Fruit fly (Drosophila melanogaster): ENCODE measurements around the gene Cyp9f3.
A peak's percentile ranks its signal among the peaks of the same experiment; 100 is the strongest.

Gene Cyp9f3

dm6 chr3R:12429120-12429610 lies 30.4 kb upstream of the Cyp9f3 start, which contains the start of the genes CG5641 and CG5245 (continued):
- TF ChIP-seq pzg (GFP tag; optimal IDR thresholded peaks at IDR 0.05) = peak; percentile 51

dm6 chr3R:12426310-12426653 lies 27.6 kb upstream of the Cyp9f3 start, which contains the start of gene NANS:
TSS of gene NANS (plus strand) at chr3R:12426578.
- TF ChIP-seq amos (GFP tag; IDR thresholded peaks at IDR 0.05; ENCODE audit: partially characterized antibody) = no peak
- TF ChIP-seq bab2 (GFP tag; optimal IDR thresholded peaks at IDR 0.05) = no peak
- TF ChIP-seq CG17912 (GFP tag; optimal IDR thresholded peaks at IDR 0.05) = no peak
- no peak for TF ChIP-seq az2 (GFP tag; optimal IDR thresholded peaks at IDR 0.05)
- no peak for TF ChIP-seq CG16863 (GFP tag; optimal IDR thresholded peaks at IDR 0.05)
- no peak for TF ChIP-seq Hand (GFP tag; optimal IDR thresholded peaks at IDR 0.05)
- TF ChIP-seq unc-4 (GFP tag; IDR thresholded peaks at IDR 0.05; ENCODE audit: partially characterized antibody) = 0 out of 2 replicates have a peak, but pooled peaks have one; percentile 27
- TF ChIP-seq corto (GFP tag; optimal IDR thresholded peaks at IDR 0.05) = no peak
- no peak for TF ChIP-seq CkIIα-i1 (GFP tag; IDR thresholded peaks at IDR 0.05)
- no peak for TF ChIP-seq pzg (GFP tag; optimal IDR thresholded peaks at IDR 0.05)
- TF ChIP-seq CG7928 (GFP tag; optimal IDR thresholded peaks at IDR 0.05) = no peak
- no peak for TF ChIP-seq stc (GFP tag; IDR thresholded peaks at IDR 0.05)
- TF ChIP-seq CG6689 (GFP tag; IDR thresholded peaks at IDR 0.05) = no peak
- 0 out of 3 replicates have a peak, but pooled peaks have one; percentile 5 for TF ChIP-seq mld (GFP tag; IDR thresholded peaks at IDR 0.05; ENCODE audit: partially characterized antibody)
- no peak for TF ChIP-seq Drgx (GFP tag; IDR thresholded peaks at IDR 0.05)
- TF ChIP-seq HLH4C (GFP tag; IDR thresholded peaks at IDR 0.05; ENCODE audit: partially characterized antibody) = peak; percentile 41; the same call in 1 of the 3 replicates
- no peak for TF ChIP-seq cg (GFP tag; optimal IDR thresholded peaks at IDR 0.05)
- TF ChIP-seq ash1 (GFP tag; optimal IDR thresholded peaks at IDR 0.05) = no peak
- no peak for TF ChIP-seq CG11398 (GFP tag; optimal IDR thresholded peaks at IDR 0.05)
- no peak for TF ChIP-seq grau (tag; optimal IDR thresholded peaks at IDR 0.05)
- no peak for TF ChIP-seq CG4404 (GFP tag; IDR thresholded peaks at IDR 0.05)
- no peak for TF ChIP-seq crol (GFP tag; IDR thresholded peaks at IDR 0.05)
- TF ChIP-seq btn (GFP tag; optimal IDR thresholded peaks at IDR 0.05) = no peak
- peak; percentile 5 for TF ChIP-seq CG14710 (tag; optimal IDR thresholded peaks at IDR 0.05)
- peak; percentile 3 for TF ChIP-seq CG6765 (GFP tag; optimal IDR thresholded peaks at IDR 0.05)
- no peak for TF ChIP-seq sc (optimal IDR thresholded peaks at IDR 0.05)
- no peak for TF ChIP-seq sc (GFP tag; optimal IDR thresholded peaks at IDR 0.05)
- TF ChIP-seq fd3F (GFP tag; optimal IDR thresholded peaks at IDR 0.05) = no peak
- TF ChIP-seq Dp (GFP tag; optimal IDR thresholded peaks at IDR 0.05) = peak; percentile 27
- TF ChIP-seq aop (GFP tag; IDR thresholded peaks at IDR 0.05) = no peak
- TF ChIP-seq CG1602 (GFP tag; optimal IDR thresholded peaks at IDR 0.05) = no peak
- peak; percentile 34 for TF ChIP-seq CG15514 (GFP tag; optimal IDR thresholded peaks at IDR 0.05)
- no peak for TF ChIP-seq ATbp (GFP tag; optimal IDR thresholded peaks at IDR 0.05)
- no peak for TF ChIP-seq fd64A (GFP tag; optimal IDR thresholded peaks at IDR 0.05)
- no peak for TF ChIP-seq CG8359 (GFP tag; optimal IDR thresholded peaks at IDR 0.05; ENCODE audit: borderline replicate concordance)
- TF ChIP-seq CG13296 (GFP tag; optimal IDR thresholded peaks at IDR 0.05) = peak; percentile 5
- TF ChIP-seq lola (GFP tag; optimal IDR thresholded peaks at IDR 0.05) = no peak
- TF ChIP-seq ci (GFP tag; IDR thresholded peaks at IDR 0.05) = no peak
- no peak for TF ChIP-seq CG7839 (tag; optimal IDR thresholded peaks at IDR 0.05)
- peak; percentile 65 for TF ChIP-seq CG34224 (GFP tag; IDR thresholded peaks at IDR 0.05; ENCODE audit: partially characterized antibody)
- no peak for TF ChIP-seq CG12219 (GFP tag; optimal IDR thresholded peaks at IDR 0.05)
- TF ChIP-seq Hr78 (GFP tag; optimal IDR thresholded peaks at IDR 0.05) = no peak
- no peak for TF ChIP-seq z (GFP tag; IDR thresholded peaks at IDR 0.05)
- no peak; the same call in 1 of the 2 replicates for TF ChIP-seq CG2129 (GFP tag; IDR thresholded peaks at IDR 0.05; ENCODE audit: partially characterized antibody)
- TF ChIP-seq CG16779 (GFP tag; IDR thresholded peaks at IDR 0.05) = no peak
- TF ChIP-seq al (GFP tag; IDR thresholded peaks at IDR 0.05) = no peak
- TF ChIP-seq CG7372 (GFP tag; IDR thresholded peaks at IDR 0.05) = no peak
- TF ChIP-seq CG6272 (GFP tag; IDR thresholded peaks at IDR 0.05) = no peak

Measured in whole organism, embryonic.